Worm (Caenorhabditis elegans): Measurements from ENCODE around the gene T01H3.3.

Gene T01H3.3

DNA sequence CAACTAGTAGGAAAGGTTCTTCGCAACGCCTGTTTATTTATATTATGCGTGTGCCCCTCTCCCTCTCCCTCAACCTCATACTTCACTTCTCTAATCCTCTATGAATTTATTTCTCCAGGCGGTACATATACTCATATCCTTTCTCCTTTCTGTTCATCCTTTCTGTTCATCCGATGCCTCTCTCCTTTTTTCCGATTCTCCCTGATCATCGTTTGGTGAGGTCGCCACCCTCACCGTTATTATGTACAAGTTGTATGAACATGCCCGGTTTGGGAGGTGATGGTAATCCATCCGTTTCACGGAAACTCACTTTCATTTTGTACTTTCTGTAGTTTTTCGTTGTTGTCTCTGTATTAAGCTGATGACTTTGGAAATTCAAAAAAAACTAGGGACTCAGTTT lies 34.0 kb downstream of the T01H3.3 start:
- TF ChIP-seq nfya-1 (tag; optimal IDR thresholded peaks at IDR 0.05; ENCODE audit: insufficient read depth) (peak; percentile 1), nhr-23 (tag; optimal IDR thresholded peaks at IDR 0.05) (peak; percentile 25), fos-1 (tag; optimal IDR thresholded peaks at IDR 0.05) (no peak)

DNA sequence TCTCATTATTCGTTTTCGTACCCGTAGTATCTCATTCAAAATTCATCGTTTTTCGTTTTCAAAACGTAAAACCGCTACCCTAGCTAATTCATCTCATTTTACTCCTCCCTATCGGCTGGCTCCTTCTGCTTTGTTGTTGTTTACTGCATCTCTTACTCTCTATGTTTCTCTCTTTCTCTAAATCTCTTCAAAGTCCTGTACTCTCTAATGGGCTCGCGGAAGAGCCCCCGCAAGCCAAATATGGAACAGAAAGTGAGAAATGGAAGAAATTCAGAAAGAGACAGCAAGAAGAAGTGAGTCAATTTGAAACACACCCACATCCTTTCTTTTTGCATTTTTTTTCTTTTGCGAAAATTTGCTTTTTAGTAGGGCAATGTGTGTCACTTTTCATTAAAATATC lies 35.0 kb downstream of the T01H3.3 start:
- TF ChIP-seq fkh-2 (tag; optimal IDR thresholded peaks at IDR 0.05) (peak; percentile 51), zag-1 (tag; optimal IDR thresholded peaks at IDR 0.05) (no peak), unc-62 (GFP tag; optimal IDR thresholded peaks at IDR 0.05) (no peak), R02D3.7 (tag; optimal IDR thresholded peaks at IDR 0.05) (no peak), pha-4 (tag; optimal IDR thresholded peaks at IDR 0.05) (peak; percentile 1), nfya-1 (tag; optimal IDR thresholded peaks at IDR 0.05; ENCODE audit: insufficient read depth) (peak; percentile 46), nhr-11 (tag; optimal IDR thresholded peaks at IDR 0.05) (no peak), sea-2 (GFP tag; optimal IDR thresholded peaks at IDR 0.05) (peak; percentile 5), eor-1 (tag; optimal IDR thresholded peaks at IDR 0.05) (no peak), nhr-12 (tag; optimal IDR thresholded peaks at IDR 0.05) (no peak), lin-39 (tag; optimal IDR thresholded peaks at IDR 0.05) (peak; percentile 91)

DNA sequence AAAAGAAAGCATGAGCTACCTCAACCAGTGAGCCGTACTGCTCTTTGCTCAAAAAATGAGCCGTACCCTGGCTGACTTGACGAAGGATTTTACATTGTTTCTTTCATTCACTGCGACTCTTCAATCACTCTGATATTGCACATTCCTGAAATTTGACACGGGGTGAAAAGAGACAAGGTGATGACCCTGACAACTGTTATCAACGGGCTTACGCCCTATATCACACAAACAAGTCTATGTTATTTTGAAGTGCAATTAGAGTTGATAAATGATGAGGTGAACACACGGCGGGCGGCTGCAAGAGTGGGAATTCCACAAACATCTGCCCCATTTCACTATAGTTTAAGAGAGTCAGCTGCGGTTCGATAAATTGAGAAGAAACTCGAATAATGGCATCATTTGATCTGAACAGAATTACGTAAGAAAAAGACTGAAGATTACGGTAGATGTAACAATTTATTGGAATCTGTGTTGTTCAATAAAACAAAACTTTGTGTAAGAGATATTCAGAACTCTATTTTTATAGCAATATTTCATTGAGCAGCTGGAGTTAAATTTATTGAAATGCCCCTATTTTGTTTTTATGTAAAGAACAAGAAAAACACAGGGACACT lies 37.0 kb downstream of the T01H3.3 start:
- no peak for TF ChIP-seq unc-39 (tag; optimal IDR thresholded peaks at IDR 0.05)
- no peak for TF ChIP-seq nhr-77 (tag; optimal IDR thresholded peaks at IDR 0.05)
- no peak for TF ChIP-seq egl-27 (tag; optimal IDR thresholded peaks at IDR 0.05)
- TF ChIP-seq zag-1 (tag; optimal IDR thresholded peaks at IDR 0.05) = no peak
- TF ChIP-seq ceh-16 (tag; optimal IDR thresholded peaks at IDR 0.05) = no peak
- peak; percentile 47 for TF ChIP-seq unc-62 (GFP tag; optimal IDR thresholded peaks at IDR 0.05)
- peak; percentile 59 for TF ChIP-seq lin-39 (tag; optimal IDR thresholded peaks at IDR 0.05)
- peak; percentile 12 for TF ChIP-seq nfya-1 (tag; optimal IDR thresholded peaks at IDR 0.05; ENCODE audit: insufficient read depth)
- TF ChIP-seq nhr-11 (tag; optimal IDR thresholded peaks at IDR 0.05) = peak; percentile 37
- TF ChIP-seq nhr-12 (tag; optimal IDR thresholded peaks at IDR 0.05) = no peak
- no peak for TF ChIP-seq ZK546.5 (tag; optimal IDR thresholded peaks at IDR 0.05)
- no peak for TF ChIP-seq daf-12 (tag; optimal IDR thresholded peaks at IDR 0.05)
- TF ChIP-seq ztf-11 (tag; optimal IDR thresholded peaks at IDR 0.05) = no peak
- no peak for TF ChIP-seq ceh-28 (tag; optimal IDR thresholded peaks at IDR 0.05)
- peak; percentile 80 for TF ChIP-seq egl-5 (tag; optimal IDR thresholded peaks at IDR 0.05)
- no peak for TF ChIP-seq nhr-237 (tag; optimal IDR thresholded peaks at IDR 0.05)
- no peak for TF ChIP-seq nhr-25 (tag; optimal IDR thresholded peaks at IDR 0.05)

DNA sequence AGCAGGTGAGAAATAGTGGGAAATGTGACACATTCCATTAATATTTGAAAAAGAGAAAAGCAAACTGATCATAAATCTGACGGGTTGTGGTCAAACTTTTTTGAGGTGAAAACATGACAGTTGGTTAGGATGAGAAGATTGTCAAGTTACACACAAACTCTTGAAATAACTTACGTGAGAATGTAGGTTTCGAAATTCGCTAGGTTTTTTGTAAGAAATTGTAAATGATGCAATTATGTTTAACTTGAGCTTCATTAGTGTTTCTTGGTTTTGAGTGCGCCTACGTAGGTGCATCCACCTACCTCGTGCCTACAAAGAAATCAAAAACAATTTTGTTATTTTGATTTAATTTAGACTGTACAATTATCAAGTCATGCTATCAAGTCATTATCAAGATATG lies 38.4 kb downstream of the T01H3.3 start, which contains the start of gene cex-2:
Gene cex-2 (minus strand): TSS at position 101 of the 400 bp plus-strand sequence.
- TF ChIP-seq tbx-2 (tag; optimal IDR thresholded peaks at IDR 0.05) (no peak), pha-4 (tag; optimal IDR thresholded peaks at IDR 0.05) (peak; percentile 28), zag-1 (tag; optimal IDR thresholded peaks at IDR 0.05) (no peak)

DNA sequence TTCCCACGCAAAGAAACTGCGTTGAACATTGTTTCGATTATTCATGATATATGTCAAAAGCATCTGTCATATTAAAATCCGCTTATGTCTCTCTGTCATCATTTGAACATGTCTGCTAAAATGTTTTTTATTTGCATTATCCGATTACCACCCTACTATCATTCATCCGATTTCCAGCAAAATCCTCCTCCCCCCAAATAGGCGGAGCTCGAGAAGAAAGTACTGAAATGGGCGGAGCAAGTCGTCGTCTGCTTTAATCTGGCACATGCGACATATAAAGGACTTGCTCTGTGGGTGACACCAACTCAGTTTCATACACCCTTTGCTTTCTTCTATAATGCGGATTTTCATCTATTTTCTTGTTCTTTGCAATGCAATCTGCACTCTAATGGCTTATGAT lies 41.6 kb downstream of the T01H3.3 start, which contains the start of gene T09A5.14:
Gene T09A5.14 (plus strand): TSS at position 301 of the 400 bp plus-strand sequence.
- no peak for TF ChIP-seq ztf-4 (tag; optimal IDR thresholded peaks at IDR 0.05)
- TF ChIP-seq nhr-67 (tag; optimal IDR thresholded peaks at IDR 0.05) = no peak
- no peak for TF ChIP-seq nhr-12 (tag; optimal IDR thresholded peaks at IDR 0.05)
- no peak for TF ChIP-seq lsy-12 (tag; optimal IDR thresholded peaks at IDR 0.05)
- TF ChIP-seq nhr-23 (tag; optimal IDR thresholded peaks at IDR 0.05) = no peak
- TF ChIP-seq ceh-82 (tag; optimal IDR thresholded peaks at IDR 0.05) = no peak
- no peak for TF ChIP-seq nhr-77 (tag; optimal IDR thresholded peaks at IDR 0.05)
- TF ChIP-seq nhr-25 (tag; optimal IDR thresholded peaks at IDR 0.05) = no peak
- no peak for TF ChIP-seq egl-27 (tag; optimal IDR thresholded peaks at IDR 0.05)
- no peak for TF ChIP-seq pqm-1 (tag; optimal IDR thresholded peaks at IDR 0.05)
- TF ChIP-seq fos-1 (tag; optimal IDR thresholded peaks at IDR 0.05) = no peak
- no peak for TF ChIP-seq egl-5 (tag; optimal IDR thresholded peaks at IDR 0.05)
- no peak for TF ChIP-seq ceh-28 (tag; optimal IDR thresholded peaks at IDR 0.05)

DNA sequence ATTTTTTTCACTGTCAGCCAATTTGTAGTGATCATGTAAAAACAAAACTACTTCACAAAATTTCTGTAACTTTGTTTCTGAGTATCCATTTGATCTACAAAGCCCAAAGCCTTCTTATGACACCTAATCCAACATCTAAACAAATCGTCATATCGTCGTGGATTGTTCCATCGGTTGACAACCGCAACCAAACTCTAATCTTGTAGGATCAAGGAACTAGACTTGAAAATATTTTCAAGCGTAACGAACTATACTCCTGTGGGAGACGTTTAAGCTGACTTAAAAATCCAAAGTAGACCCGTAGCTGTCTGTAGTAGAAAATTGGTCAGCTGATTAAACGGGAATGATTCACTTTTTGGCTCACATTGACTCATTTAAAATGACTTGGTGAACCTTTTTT lies 44.1 kb downstream of the T01H3.3 start:
- TF ChIP-seq ceh-9 (tag; optimal IDR thresholded peaks at IDR 0.05) (no peak), tbx-2 (tag; optimal IDR thresholded peaks at IDR 0.05) (no peak), nhr-25 (tag; optimal IDR thresholded peaks at IDR 0.05) (no peak), egl-5 (tag; optimal IDR thresholded peaks at IDR 0.05) (no peak), jun-1 (tag; optimal IDR thresholded peaks at IDR 0.05) (no peak), pqm-1 (tag; optimal IDR thresholded peaks at IDR 0.05) (no peak), ceh-16 (tag; optimal IDR thresholded peaks at IDR 0.05) (no peak), nhr-11 (tag; optimal IDR thresholded peaks at IDR 0.05) (no peak), ztf-11 (tag; optimal IDR thresholded peaks at IDR 0.05) (no peak), pha-4 (tag; optimal IDR thresholded peaks at IDR 0.05) (no peak), mdl-1 (tag; optimal IDR thresholded peaks at IDR 0.05) (no peak), ceh-28 (tag; optimal IDR thresholded peaks at IDR 0.05) (no peak), fos-1 (tag; optimal IDR thresholded peaks at IDR 0.05) (no peak), unc-39 (tag; optimal IDR thresholded peaks at IDR 0.05) (no peak), fkh-10 (GFP tag; optimal IDR thresholded peaks at IDR 0.05) (no peak)

Measured in whole organism, L3 larva.